Worm (Caenorhabditis elegans) whole organism, late embryonic: ENCODE results near the gene Y54G2A.10.

Experiments used
- ama-1 ChIP-seq: fragments of 150-350 bp; optimal IDR thresholded peaks from 2 replicates; lab custom pipeline; 2014
- ceh-34 ChIP-seq: sonication (generic microtip); optimal IDR thresholded peaks from 2 replicates; lab custom pipeline; 2016; ENCODE audit warnings: mild to moderate bottlenecking, missing genetic modification characterization, missing compliant biosample characterization
- elt-2 ChIP-seq: sonication (generic microtip); optimal IDR thresholded peaks from 2 replicates; lab custom pipeline; 2016; ENCODE audit warnings: missing genetic modification reagents, missing genetic modification characterization, missing compliant biosample characterization
- elt-4 ChIP-seq: sonication (generic microtip); optimal IDR thresholded peaks from 2 replicates; lab custom pipeline; 2016; ENCODE audit warnings: missing genetic modification characterization, missing compliant biosample characterization
- ets-4 ChIP-seq: sonication (generic microtip); optimal IDR thresholded peaks from 2 replicates; lab custom pipeline; 2016; ENCODE audit warnings: missing genetic modification characterization, missing compliant biosample characterization
- eyg-1 ChIP-seq: sonication (generic microtip); optimal IDR thresholded peaks from 2 replicates; lab custom pipeline; 2016; ENCODE audit warnings: missing genotype, missing genetic modification characterization, missing compliant biosample characterization
- hlh-30 ChIP-seq: sonication (generic microtip); optimal IDR thresholded peaks from 2 replicates; lab custom pipeline; 2017; ENCODE audit warnings: antibody characterized with exemption, missing genetic modification characterization, missing compliant biosample characterization; ENCODE audit not compliant: insufficient read depth
- nfya-1 ChIP-seq: sonication (generic microtip); optimal IDR thresholded peaks from 2 replicates; lab custom pipeline; 2017; ENCODE audit warnings: missing genetic modification characterization, mild to moderate bottlenecking, missing compliant biosample characterization, antibody characterized with exemption, moderate library complexity
- pqm-1 ChIP-seq: sonication (generic microtip); optimal IDR thresholded peaks from 2 replicates; lab custom pipeline; 2016; ENCODE audit warnings: missing genetic modification characterization, missing compliant biosample characterization
- rnt-1 ChIP-seq: sonication (generic microtip); optimal IDR thresholded peaks from 2 replicates; lab custom pipeline; 2016; ENCODE audit warnings: missing genetic modification characterization, missing compliant biosample characterization

ce11 chrIV:2820408-2820807 is 20.9 kb downstream of the Y54G2A.10 start, which contains the start of gene Y54G2A.37:
- TF ChIP-seq ama-1 (lab: Kevin White, UChicago) (no peak), ceh-34 (tag; lab: Kevin White, UChicago) (no peak), elt-4 (tag; lab: Kevin White, UChicago) (no peak), pqm-1 (tag; lab: Kevin White, UChicago) (no peak), elt-2 (tag; lab: Kevin White, UChicago) (no peak), rnt-1 (tag; lab: Kevin White, UChicago) (no peak), ets-4 (no peak), nfya-1 (tag; lab: Kevin White, UChicago) (no peak), eyg-1 (tag; lab: Kevin White, UChicago) (no peak), hlh-30 (tag; lab: Kevin White, UChicago) (no peak)
